Worm (Caenorhabditis elegans): Measurements from ENCODE around the gene unc-103.

unc-103 gene

DNA sequence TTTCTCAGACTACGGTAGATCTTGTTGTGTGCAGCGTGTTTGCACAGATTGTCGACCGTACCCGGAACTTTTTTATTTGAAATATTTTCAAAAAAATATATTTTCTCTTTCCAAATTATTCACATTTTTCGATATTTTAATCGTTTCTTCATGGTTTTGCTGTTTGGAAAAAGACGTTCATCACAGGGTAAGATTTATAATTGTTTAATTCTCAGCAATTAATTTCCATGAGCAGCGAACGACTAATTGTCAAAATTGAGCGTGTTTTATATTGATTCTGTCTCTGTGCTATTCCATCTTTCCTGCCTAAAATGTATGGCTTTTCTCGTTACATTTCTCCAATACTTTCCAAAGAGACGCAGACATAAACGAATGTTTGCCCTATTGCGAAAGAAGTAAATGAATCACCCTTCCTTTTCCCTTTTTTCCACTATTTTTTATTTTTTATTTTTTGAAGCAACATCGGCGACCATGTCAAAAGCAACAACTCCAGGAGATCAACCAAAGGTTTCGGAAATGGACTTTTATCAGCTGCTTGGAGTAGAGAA, 76.0 kb downstream of the unc-103 start, which contains the start of gene dnj-16 (continued):
- TF ChIP-seq ceh-8 (GFP tag; optimal IDR thresholded peaks at IDR 0.05), result peak; percentile 19
- peak; percentile 56 for TF ChIP-seq fos-1 (tag; optimal IDR thresholded peaks at IDR 0.05)
- peak; percentile 43 for TF ChIP-seq hpl-2 (GFP tag; optimal IDR thresholded peaks at IDR 0.05)
- no peak for TF ChIP-seq aly-2 (tag; optimal IDR thresholded peaks at IDR 0.05)
- TF ChIP-seq nhr-237 (tag; optimal IDR thresholded peaks at IDR 0.05), result peak; percentile 25
- TF ChIP-seq unc-86 (tag; optimal IDR thresholded peaks at IDR 0.05), result no peak
- no peak for TF ChIP-seq nhr-84 (tag; optimal IDR thresholded peaks at IDR 0.05)
- peak; percentile 6 for TF ChIP-seq lin-15B (tag; optimal IDR thresholded peaks at IDR 0.05)
- TF ChIP-seq rnt-1 (tag; optimal IDR thresholded peaks at IDR 0.05), result peak; percentile 24
- TF ChIP-seq lsy-2 (tag; optimal IDR thresholded peaks at IDR 0.05), result peak; percentile 14 to 62
- TF ChIP-seq ceh-82 (tag; optimal IDR thresholded peaks at IDR 0.05), result peak; percentile 12 to 73 (median 14)
- no peak for TF ChIP-seq unc-130 (tag; optimal IDR thresholded peaks at IDR 0.05)
- TF ChIP-seq jun-1 (tag; optimal IDR thresholded peaks at IDR 0.05), result peak; percentile 18
- no peak for TF ChIP-seq mef-2 (tag; optimal IDR thresholded peaks at IDR 0.05)
- no peak for TF ChIP-seq elt-3 (tag; optimal IDR thresholded peaks at IDR 0.05)
- no peak for TF ChIP-seq fkh-8 (tag; optimal IDR thresholded peaks at IDR 0.05)
- TF ChIP-seq swsn-7 (tag; optimal IDR thresholded peaks at IDR 0.05), result no peak
- no peak for TF ChIP-seq ceh-88 (GFP tag; IDR thresholded peaks at IDR 0.05)
- TF ChIP-seq pqm-1 (tag; optimal IDR thresholded peaks at IDR 0.05), result no peak
- no peak for TF ChIP-seq xbp-1 (tag; optimal IDR thresholded peaks at IDR 0.05)
- TF ChIP-seq snu-23 (GFP tag; optimal IDR thresholded peaks at IDR 0.05), result peak; percentile 17
- TF ChIP-seq zip-4 (GFP tag; optimal IDR thresholded peaks at IDR 0.05), result peak; percentile 34
- TF ChIP-seq elt-2 (tag; optimal IDR thresholded peaks at IDR 0.05), result no peak
- TF ChIP-seq blmp-1 (tag; optimal IDR thresholded peaks at IDR 0.05), result peak; percentile 80
- TF ChIP-seq skn-1 (tag; optimal IDR thresholded peaks at IDR 0.05), result peak; percentile 29
- TF ChIP-seq dpl-1 (GFP tag; optimal IDR thresholded peaks at IDR 0.05), result peak in 1 of 3 experiments; percentile 20
- no peak for TF ChIP-seq nhr-28 (tag; optimal IDR thresholded peaks at IDR 0.05)

DNA sequence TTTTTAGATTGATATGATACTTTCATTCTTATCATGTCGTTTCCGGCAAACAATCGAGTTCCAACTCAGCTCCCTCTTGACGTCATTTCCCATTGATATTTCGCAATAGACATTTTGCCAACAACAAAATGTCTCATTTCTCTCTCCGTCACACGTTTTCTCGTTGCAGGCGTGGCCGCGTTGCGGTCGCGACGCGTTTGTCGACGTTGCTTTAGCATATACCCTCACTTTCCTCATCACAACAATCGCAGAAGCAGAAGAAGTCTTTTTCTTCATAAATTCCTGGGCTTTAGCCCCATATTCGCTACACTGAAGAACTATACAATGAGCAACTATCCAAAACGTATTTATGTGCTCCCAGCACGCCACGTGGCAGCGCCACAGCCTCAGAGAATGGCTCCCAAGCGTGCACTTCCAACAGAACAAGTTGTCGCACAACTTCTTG, 78.5 kb downstream of the unc-103 start, which contains the start of gene xbp-1:
Gene xbp-1, plus strand, starts transcription at position 151 of the 445 bp plus-strand sequence.
- peak; percentile 80 for TF ChIP-seq nhr-90 (tag; optimal IDR thresholded peaks at IDR 0.05; ENCODE audit: poor library complexity)
- peak; percentile 97 for TF ChIP-seq lin-14 (GFP tag; optimal IDR thresholded peaks at IDR 0.05)
- TF ChIP-seq C16A3.4 (tag; optimal IDR thresholded peaks at IDR 0.05), result peak; percentile 79
- TF ChIP-seq skn-1 (tag; optimal IDR thresholded peaks at IDR 0.05), result peak; percentile 95
- peak; percentile 89 for TF ChIP-seq rnt-1 (tag; optimal IDR thresholded peaks at IDR 0.05)
- no peak for TF ChIP-seq efl-3 (GFP tag; optimal IDR thresholded peaks at IDR 0.05)
- peak; percentile 80 to 87 for TF ChIP-seq lin-35 (GFP tag; optimal IDR thresholded peaks at IDR 0.05)
- TF ChIP-seq ztf-11 (tag; optimal IDR thresholded peaks at IDR 0.05), result peak in 1 of 2 experiments; percentile 31
- no peak for TF ChIP-seq lin-39 (tag; optimal IDR thresholded peaks at IDR 0.05)
- peak; percentile 86 for TF ChIP-seq tbx-2 (tag; optimal IDR thresholded peaks at IDR 0.05)
- peak; percentile 67 for TF ChIP-seq nhr-19 (GFP tag; conservative IDR thresholded peaks at IDR 0.05)
- no peak for TF ChIP-seq grh-1 (GFP tag; IDR thresholded peaks at IDR 0.05)
- peak; percentile 54 for TF ChIP-seq dsc-1 (tag; optimal IDR thresholded peaks at IDR 0.05)
- TF ChIP-seq lin-15B (tag; optimal IDR thresholded peaks at IDR 0.05), result peak; percentile 68
- peak; percentile 95 for TF ChIP-seq nhr-71 (tag; optimal IDR thresholded peaks at IDR 0.05)
- peak; percentile 93 for TF ChIP-seq snu-23 (GFP tag; optimal IDR thresholded peaks at IDR 0.05)
- TF ChIP-seq tlp-1 (tag; optimal IDR thresholded peaks at IDR 0.05), result no peak
- 0 out of 2 replicates have a peak, but pooled peaks have one; percentile 31 for TF ChIP-seq unc-98 (GFP tag; IDR thresholded peaks at IDR 0.05)
- peak; percentile 94 for TF ChIP-seq fos-1 (tag; optimal IDR thresholded peaks at IDR 0.05)
- TF ChIP-seq irx-1 (tag; optimal IDR thresholded peaks at IDR 0.05), result peak; percentile 45
- TF ChIP-seq egl-13 (tag; optimal IDR thresholded peaks at IDR 0.05), result peak; percentile 68
- TF ChIP-seq mdl-1 (tag; optimal IDR thresholded peaks at IDR 0.05), result peak in 1 of 2 experiments; percentile 92
- TF ChIP-seq ets-5 (GFP tag; IDR thresholded peaks at IDR 0.05), result no peak
- peak; percentile 97 for TF ChIP-seq fkh-8 (tag; optimal IDR thresholded peaks at IDR 0.05)
- TF ChIP-seq nhr-12 (tag; optimal IDR thresholded peaks at IDR 0.05), result no peak
- no peak for TF ChIP-seq unc-30 (tag; optimal IDR thresholded peaks at IDR 0.05)
- TF ChIP-seq swsn-7 (tag; optimal IDR thresholded peaks at IDR 0.05), result peak; percentile 78
- no peak for TF ChIP-seq aha-1 (tag; optimal IDR thresholded peaks at IDR 0.05)
- TF ChIP-seq elt-3 (tag; optimal IDR thresholded peaks at IDR 0.05), result peak in 4 of 6 experiments; percentile 25 to 75 (median 64)
- TF ChIP-seq ceh-63 (GFP tag; optimal IDR thresholded peaks at IDR 0.05), result no peak
- TF ChIP-seq vab-15 (tag; optimal IDR thresholded peaks at IDR 0.05), result peak; percentile 13
- TF ChIP-seq nhr-237 (tag; optimal IDR thresholded peaks at IDR 0.05), result peak; percentile 85
- TF ChIP-seq zip-4 (GFP tag; optimal IDR thresholded peaks at IDR 0.05), result peak; percentile 99
- TF ChIP-seq dpl-1 (GFP tag; optimal IDR thresholded peaks at IDR 0.05), result peak; percentile 64 to 73 (median 67)

All from whole organism, L1 larva.